Worm (Caenorhabditis elegans) whole organism, L4 larva: ENCODE data around the gene pph-4.1.

ENCODE experiments used
- ceh-28 ChIP-seq: fragments of 150-350 bp; optimal IDR thresholded peaks from 2 replicates; lab custom pipeline; 2014; ENCODE audit warnings: missing biosample characterization, missing genetic modification reagents, missing genetic modification characterization
- egl-27 ChIP-seq: sonication (generic microtip); optimal IDR thresholded peaks from 3 replicates; lab custom pipeline; 2017; ENCODE audit warnings: missing biosample characterization, missing genetic modification reagents, missing genetic modification characterization
- hmg-1.1 ChIP-seq: fragments of 200-800 bp; sonication (Bioruptor generic); IDR thresholded peaks from 2 replicates; pipeline ENCODE4 v1.3.6; 2022; ENCODE audit warnings: missing genetic modification reagents, missing genetic modification characterization, missing compliant biosample characterization
- lin-1 ChIP-seq: fragments of 200-800 bp; sonication (Bioruptor generic); IDR thresholded peaks from 2 replicates; pipeline ENCODE4 v1.3.6; 2022; ENCODE audit warnings: missing genetic modification reagents, missing genetic modification characterization, missing compliant biosample characterization
- lin-29 ChIP-seq: fragments of 200-800 bp; sonication (Bioruptor generic); IDR thresholded peaks from 2 replicates; pipeline ENCODE4 v1.3.6; 2022; ENCODE audit warnings: missing genetic modification reagents, missing genetic modification characterization, missing compliant biosample characterization
- nhr-11 ChIP-seq: fragments of 150-350 bp; optimal IDR thresholded peaks from 2 replicates; lab custom pipeline; 2014; ENCODE audit warnings: missing biosample characterization, missing genetic modification characterization
- nhr-48 ChIP-seq: sonication (generic microtip); optimal IDR thresholded peaks from 2 replicates; lab custom pipeline; 2016; ENCODE audit warnings: mild to moderate bottlenecking, missing genetic modification characterization, missing compliant biosample characterization
- set-16 ChIP-seq: fragments of 200-800 bp; sonication (Bioruptor generic); IDR thresholded peaks from 2 replicates; pipeline ENCODE4 v1.3.6; 2022; ENCODE audit warnings: missing genetic modification reagents, missing genetic modification characterization, missing compliant biosample characterization

The pph-4.1 gene

DNA sequence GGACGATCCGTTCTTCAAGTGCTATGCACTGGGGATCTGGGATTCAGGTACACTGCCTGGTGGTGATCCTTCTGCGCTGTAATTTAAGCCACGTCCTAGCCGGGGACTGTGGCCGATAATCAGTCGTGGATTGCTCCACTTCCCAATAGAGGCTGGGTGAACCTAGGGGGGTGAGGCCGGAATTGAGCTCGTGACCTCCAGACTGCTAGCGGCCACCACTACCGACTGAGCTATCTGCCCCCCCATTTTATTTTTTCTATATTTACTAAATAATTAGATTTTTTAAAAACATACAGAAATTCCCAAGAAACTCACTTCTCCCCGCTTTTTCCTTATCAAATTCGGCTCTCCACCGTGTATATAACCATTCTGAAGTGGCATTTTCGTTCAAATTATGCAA is 53.8 kb downstream of the pph-4.1 start (continued):
- TF ChIP-seq lin-1 (GFP tag; lab: Robert Waterston, UW) (no peak), nhr-11 (tag; lab: Kevin White, UChicago) (no peak), egl-27 (no peak), lin-29 (GFP tag; lab: Robert Waterston, UW) (no peak), ceh-28 (tag; lab: Kevin White, UChicago) (no peak), nhr-48 (tag; lab: Kevin White, UChicago) (no peak), set-16 (peak; percentile 52), hmg-1.1 (GFP tag; lab: Robert Waterston, UW) (no peak)
